Comparison of ENCODE assay signal across 4 worm cellular contexts in the genomic region with DNA sequence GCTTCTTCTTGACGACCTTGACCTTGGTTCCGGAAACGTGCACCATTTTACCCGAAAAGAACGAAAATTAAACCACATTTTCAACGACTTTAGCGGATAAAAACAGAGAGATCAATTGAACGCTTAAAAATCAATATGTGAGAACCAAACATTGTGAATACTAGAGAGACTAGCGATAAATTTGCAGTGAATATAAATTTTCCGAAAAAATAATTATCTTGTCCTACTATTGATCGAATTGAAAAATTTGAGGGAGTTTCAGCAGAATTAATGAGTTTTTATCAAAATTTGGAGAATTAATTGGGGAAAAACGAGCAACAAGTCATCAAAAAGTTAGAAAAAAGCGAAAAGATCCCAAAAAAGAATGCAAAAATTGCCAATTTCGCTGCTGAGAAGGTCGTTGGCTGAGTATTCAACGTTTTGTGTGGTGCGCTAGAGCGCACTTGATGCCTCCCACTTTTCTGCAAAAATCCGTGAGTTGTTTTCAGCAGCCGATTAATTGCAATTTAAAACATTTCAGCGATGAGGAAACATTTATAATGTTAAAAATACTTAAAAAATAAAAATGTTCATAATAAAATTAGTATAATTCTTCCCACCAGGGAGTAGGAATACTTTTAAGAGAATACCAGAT.
TF ChIP-seq lines count a peak whose summit lies in the region.

A gene (minus strand): TSS at position 51 of the 634 bp plus-strand sequence.

TF ChIP-seq in whole organism, L2 larva, 48 proteins besides CTCF, POLR2A, EP300 and RAD21 (continues in another document):
- TF ChIP-seq ceh-82 (tag; optimal IDR thresholded peaks at IDR 0.05; lab: Kevin White, UChicago) (no peak), nhr-6 (tag; optimal IDR thresholded peaks at IDR 0.05; lab: Kevin White, UChicago) (peak; percentile 26), C34F6.9 (tag; optimal IDR thresholded peaks at IDR 0.05; lab: Kevin White, UChicago) (peak; percentile 91), Y55F3AM.14 (GFP tag; optimal IDR thresholded peaks at IDR 0.05; lab: Kevin White, UChicago) (no peak), unc-39 (tag; optimal IDR thresholded peaks at IDR 0.05; lab: Kevin White, UChicago) (no peak), lsy-2 (tag; optimal IDR thresholded peaks at IDR 0.05; lab: Kevin White, UChicago) (peak; percentile 43 to 89), gmeb-1 (tag; optimal IDR thresholded peaks at IDR 0.05; lab: Kevin White, UChicago) (peak; percentile 69), ama-1 (optimal IDR thresholded peaks at IDR 0.05; lab: Kevin White, UChicago) (peak; percentile 33), nhr-25 (tag; optimal IDR thresholded peaks at IDR 0.05; lab: Kevin White, UChicago) (peak; percentile 72), nhr-23 (tag; optimal IDR thresholded peaks at IDR 0.05; lab: Kevin White, UChicago) (no peak), ztf-1 (GFP tag; conservative IDR thresholded peaks at IDR 0.05; lab: Robert Waterston, UW) (no peak), nhr-21 (tag; optimal IDR thresholded peaks at IDR 0.05; lab: Kevin White, UChicago) (peak; percentile 46), mab-5 (tag; optimal IDR thresholded peaks at IDR 0.05; lab: Kevin White, UChicago) (no peak), alr-1 (tag; optimal IDR thresholded peaks at IDR 0.05; lab: Kevin White, UChicago) (no peak), dmd-4 (tag; optimal IDR thresholded peaks at IDR 0.05; lab: Kevin White, UChicago) (no peak), ztf-4 (tag; optimal IDR thresholded peaks at IDR 0.05; lab: Kevin White, UChicago) (peak; percentile 64), sma-9 (GFP tag; optimal IDR thresholded peaks at IDR 0.05; lab: Kevin White, UChicago) (peak; percentile 74), sma-9 (tag; optimal IDR thresholded peaks at IDR 0.05; lab: Kevin White, UChicago) (no peak), R02D3.7 (tag; optimal IDR thresholded peaks at IDR 0.05; lab: Kevin White, UChicago) (no peak), lin-39 (tag; optimal IDR thresholded peaks at IDR 0.05; lab: Kevin White, UChicago) (no peak), nhr-237 (tag; optimal IDR thresholded peaks at IDR 0.05; lab: Kevin White, UChicago) (no peak), nhr-12 (tag; optimal IDR thresholded peaks at IDR 0.05; lab: Kevin White, UChicago) (no peak)

TF ChIP-seq in whole organism, L4 larva, 104 proteins besides CTCF, POLR2A, EP300 and RAD21 (continues in another document):
- TF ChIP-seq nhr-25 (tag; optimal IDR thresholded peaks at IDR 0.05; lab: Kevin White, UChicago; ENCODE audit: borderline replicate concordance, insufficient read depth) (peak; percentile 33), hif-1 (tag; optimal IDR thresholded peaks at IDR 0.05; lab: Kevin White, UChicago) (peak in 1 of 2 experiments; percentile 70), zfp-2 (tag; optimal IDR thresholded peaks at IDR 0.05; lab: Kevin White, UChicago) (no peak), nhr-76 (tag; optimal IDR thresholded peaks at IDR 0.05; lab: Kevin White, UChicago) (no peak), ceh-20 (GFP tag; IDR thresholded peaks at IDR 0.05; lab: Robert Waterston, UW) (no peak), hlh-30 (tag; optimal IDR thresholded peaks at IDR 0.05; lab: Kevin White, UChicago; ENCODE audit: insufficient read depth) (peak; percentile 76), ZK546.5 (tag; optimal IDR thresholded peaks at IDR 0.05; lab: Kevin White, UChicago) (no peak), fkh-10 (GFP tag; optimal IDR thresholded peaks at IDR 0.05; lab: Kevin White, UChicago) (peak; percentile 14), F44E2.7 (GFP tag; IDR thresholded peaks at IDR 0.05; lab: Robert Waterston, UW) (no peak), nhr-102 (tag; optimal IDR thresholded peaks at IDR 0.05; lab: Kevin White, UChicago) (peak; percentile 25), tag-97 (GFP tag; IDR thresholded peaks at IDR 0.05; lab: Robert Waterston, UW) (no peak), dmd-9 (GFP tag; IDR thresholded peaks at IDR 0.05; lab: Robert Waterston, UW) (no peak), attf-4 (tag; optimal IDR thresholded peaks at IDR 0.05; lab: Kevin White, UChicago) (no peak), vab-7 (GFP tag; IDR thresholded peaks at IDR 0.05; lab: Robert Waterston, UW) (no peak; the same call in 1 of the 2 replicates), T20F7.1 (GFP tag; optimal IDR thresholded peaks at IDR 0.05; lab: Kevin White, UChicago) (peak; percentile 82), egl-27 (tag; optimal IDR thresholded peaks at IDR 0.05; lab: Kevin White, UChicago) (no peak), pha-4 (GFP tag; IDR thresholded peaks at IDR 0.05; lab: Robert Waterston, UW) (0 out of 2 replicates have a peak, but pooled peaks have one; percentile 26), pha-4 (tag; optimal IDR thresholded peaks at IDR 0.05; lab: Kevin White, UChicago) (peak; percentile 71), aha-1 (tag; lab: Kevin White, UChicago) (peak; percentile 78), zip-2 (tag; optimal IDR thresholded peaks at IDR 0.05; lab: Kevin White, UChicago) (no peak), lin-29 (GFP tag; IDR thresholded peaks at IDR 0.05; lab: Robert Waterston, UW) (no peak)

TF ChIP-seq in whole organism, late embryonic, 69 proteins besides CTCF, POLR2A, EP300 and RAD21:
- peak; percentile 30 for TF ChIP-seq dve-1 (tag; optimal IDR thresholded peaks at IDR 0.05; lab: Kevin White, UChicago)
- TF ChIP-seq fax-1 (tag; optimal IDR thresholded peaks at IDR 0.05; lab: Kevin White, UChicago): no peak
- peak; percentile 15 for TF ChIP-seq pax-1 (tag; optimal IDR thresholded peaks at IDR 0.05; lab: Kevin White, UChicago)
- TF ChIP-seq ceh-19 (GFP tag; optimal IDR thresholded peaks at IDR 0.05; lab: Kevin White, UChicago): no peak
- TF ChIP-seq unc-42 (tag; optimal IDR thresholded peaks at IDR 0.05; lab: Kevin White, UChicago): peak; percentile 3
- no peak for TF ChIP-seq pat-9 (tag; optimal IDR thresholded peaks at IDR 0.05; lab: Kevin White, UChicago)
- TF ChIP-seq unc-55 (GFP tag; optimal IDR thresholded peaks at IDR 0.05; lab: Kevin White, UChicago): peak; percentile 6
- TF ChIP-seq elt-2 (tag; optimal IDR thresholded peaks at IDR 0.05; lab: Kevin White, UChicago): peak; percentile 26
- TF ChIP-seq nfya-1 (tag; optimal IDR thresholded peaks at IDR 0.05; lab: Kevin White, UChicago): peak; percentile 71
- no peak for TF ChIP-seq gmeb-2 (tag; optimal IDR thresholded peaks at IDR 0.05; lab: Kevin White, UChicago)
- TF ChIP-seq ceh-31 (tag; optimal IDR thresholded peaks at IDR 0.05; lab: Kevin White, UChicago): peak; percentile 38
- no peak for TF ChIP-seq pha-4 (tag; optimal IDR thresholded peaks at IDR 0.05; lab: Kevin White, UChicago)

TF ChIP-seq in whole organism, mixed stage, embryonic, 35 proteins besides CTCF, POLR2A, EP300 and RAD21:
- TF ChIP-seq M03D4.4 (tag; optimal IDR thresholded peaks at IDR 0.05; lab: Kevin White, UChicago) (no peak), zip-8 (tag; optimal IDR thresholded peaks at IDR 0.05; lab: Kevin White, UChicago) (no peak), nhr-2 (tag; optimal IDR thresholded peaks at IDR 0.05; lab: Kevin White, UChicago) (no peak), bed-3 (GFP tag; optimal IDR thresholded peaks at IDR 0.05; lab: Kevin White, UChicago) (no peak), snpc-4 (tag; optimal IDR thresholded peaks at IDR 0.05; lab: Kevin White, UChicago) (no peak), nhr-12 (tag; optimal IDR thresholded peaks at IDR 0.05; lab: Kevin White, UChicago) (no peak), ceh-39 (tag; optimal IDR thresholded peaks at IDR 0.05; lab: Kevin White, UChicago) (peak; percentile 76), nhr-237 (tag; optimal IDR thresholded peaks at IDR 0.05; lab: Kevin White, UChicago) (peak; percentile 85), mep-1 (tag; optimal IDR thresholded peaks at IDR 0.05; lab: Kevin White, UChicago) (peak; percentile 95), cnd-1 (tag; optimal IDR thresholded peaks at IDR 0.05; lab: Kevin White, UChicago) (no peak), nhr-28 (tag; optimal IDR thresholded peaks at IDR 0.05; lab: Kevin White, UChicago) (no peak), ceh-43 (GFP tag; optimal IDR thresholded peaks at IDR 0.05; lab: Kevin White, UChicago) (peak; percentile 45), elt-3 (tag; optimal IDR thresholded peaks at IDR 0.05; lab: Kevin White, UChicago) (no peak), sem-2 (GFP tag; optimal IDR thresholded peaks at IDR 0.05; lab: Kevin White, UChicago) (no peak), drap-1 (GFP tag; optimal IDR thresholded peaks at IDR 0.05; lab: Kevin White, UChicago) (no peak), ces-1 (GFP tag; optimal IDR thresholded peaks at IDR 0.05; lab: Kevin White, UChicago) (peak; percentile 61), flh-1 (GFP tag; optimal IDR thresholded peaks at IDR 0.05; lab: Kevin White, UChicago) (no peak), blmp-1 (tag; optimal IDR thresholded peaks at IDR 0.05; lab: Kevin White, UChicago) (no peak), ztf-11 (tag; optimal IDR thresholded peaks at IDR 0.05; lab: Kevin White, UChicago) (no peak), lsy-2 (tag; optimal IDR thresholded peaks at IDR 0.05; lab: Kevin White, UChicago) (peak; percentile 74), unc-62 (GFP tag; optimal IDR thresholded peaks at IDR 0.05; lab: Kevin White, UChicago) (peak; percentile 35), ceh-83 (GFP tag; optimal IDR thresholded peaks at IDR 0.05; lab: Kevin White, UChicago) (no peak), lin-13 (tag; optimal IDR thresholded peaks at IDR 0.05; lab: Kevin White, UChicago) (peak; percentile 70), mab-5 (tag; optimal IDR thresholded peaks at IDR 0.05; lab: Kevin White, UChicago) (no peak), unc-39 (tag; optimal IDR thresholded peaks at IDR 0.05; lab: Kevin White, UChicago) (no peak), nhr-76 (tag; optimal IDR thresholded peaks at IDR 0.05; lab: Kevin White, UChicago) (no peak), tbx-8 (GFP tag; optimal IDR thresholded peaks at IDR 0.05; lab: Kevin White, UChicago) (no peak), pha-4 (tag; optimal IDR thresholded peaks at IDR 0.05; lab: Kevin White, UChicago) (peak; percentile 68), elt-1 (tag; optimal IDR thresholded peaks at IDR 0.05; lab: Kevin White, UChicago; ENCODE audit: borderline replicate concordance, insufficient read depth) (no peak), hlh-1 (tag; optimal IDR thresholded peaks at IDR 0.05; lab: Kevin White, UChicago) (peak; percentile 52), unc-120 (tag; optimal IDR thresholded peaks at IDR 0.05; lab: Kevin White, UChicago; ENCODE audit: poor library complexity, severe bottlenecking) (peak; percentile 79), sptf-1 (tag; optimal IDR thresholded peaks at IDR 0.05; lab: Kevin White, UChicago) (peak; percentile 20)
